Worm (Caenorhabditis elegans) whole organism, late embryonic: ENCODE data around the gene F10C2.4.

Experiments
- K09A11.1 ChIP-seq: sonication (generic microtip); optimal IDR thresholded peaks from 2 replicates; lab custom pipeline; 2017; ENCODE audit warnings: antibody characterized with exemption, mild to moderate bottlenecking, missing genetic modification characterization, missing compliant biosample characterization; ENCODE audit not compliant: insufficient read depth
- mec-3 ChIP-seq: sonication (generic microtip); optimal IDR thresholded peaks from 2 replicates; lab custom pipeline; 2016; ENCODE audit warnings: borderline replicate concordance, missing genetic modification characterization, missing compliant biosample characterization
- nhr-11 ChIP-seq: fragments of 150-350 bp; optimal IDR thresholded peaks from 2 replicates; lab custom pipeline; 2014; ENCODE audit warnings: missing biosample characterization, missing genetic modification characterization
- tbx-7 ChIP-seq: sonication (generic microtip); optimal IDR thresholded peaks from 2 replicates; lab custom pipeline; 2016; ENCODE audit warnings: missing genotype, missing genetic modification characterization, missing compliant biosample characterization
- ztf-16 ChIP-seq: sonication (generic microtip); optimal IDR thresholded peaks from 2 replicates; lab custom pipeline; 2017; ENCODE audit warnings: missing genetic modification characterization, missing compliant biosample characterization

- TF ChIP-seq ztf-16 (tag; lab: Kevin White, UChicago) (no peak), mec-3 (tag; lab: Kevin White, UChicago) (no peak), nhr-11 (tag; lab: Kevin White, UChicago) (no peak), tbx-7 (tag; lab: Kevin White, UChicago) (no peak), K09A11.1 (tag; lab: Kevin White, UChicago) (no peak)
Observed at ce11 chrV:12020940-12021339, 20.4 kb upstream of the F10C2.4 start.
